Fruit fly (Drosophila melanogaster) whole organism, adult: ENCODE data around the gene tai.

Experiments
- CG11617 ChIP-seq: fragments of 200-800 bp; sonication (Bioruptor generic); optimal IDR thresholded peaks from 2 replicates; lab custom pipeline; 2017; ENCODE audit warnings: mild to moderate bottlenecking, missing biosample characterization, missing genetic modification reagents, missing genetic modification characterization
- CG14711 ChIP-seq: fragments of 200-800 bp; sonication (Bioruptor generic); optimal IDR thresholded peaks from 2 replicates; lab custom pipeline; 2018; ENCODE audit warnings: missing biosample characterization, mild to moderate bottlenecking, missing genetic modification characterization, moderate library complexity
- CG33017 ChIP-seq: fragments of 200-800 bp; sonication (Bioruptor generic); optimal IDR thresholded peaks from 2 replicates; lab custom pipeline; 2018; ENCODE audit warnings: missing biosample characterization, mild to moderate bottlenecking, missing genetic modification characterization, moderate library complexity
- CG5204 ChIP-seq: fragments of 200-800 bp; sonication (Bioruptor generic); optimal IDR thresholded peaks from 2 replicates; lab custom pipeline; 2016; ENCODE audit warnings: missing biosample characterization, missing genetic modification characterization
- CG7045 ChIP-seq: fragments of 200-800 bp; sonication (Bioruptor generic); optimal IDR thresholded peaks from 2 replicates; lab custom pipeline; 2017; ENCODE audit warnings: missing biosample characterization, mild to moderate bottlenecking, missing genetic modification characterization
- CG7101 ChIP-seq: fragments of 200-800 bp; sonication (Bioruptor generic); optimal IDR thresholded peaks from 2 replicates; lab custom pipeline; 2018; ENCODE audit warnings: missing biosample characterization, mild to moderate bottlenecking, missing genetic modification characterization, moderate library complexity
- Clk ChIP-seq: fragments of 200-800 bp; sonication (Bioruptor generic); optimal IDR thresholded peaks from 2 replicates; lab custom pipeline; 2017; ENCODE audit warnings: missing biosample characterization, missing genetic modification characterization
- Crg-1 ChIP-seq: fragments of 200-800 bp; sonication (Bioruptor generic); optimal IDR thresholded peaks from 2 replicates; lab custom pipeline; 2016; ENCODE audit warnings: missing biosample characterization, missing genetic modification characterization
- Hr96 ChIP-seq: fragments of 200-800 bp; sonication (Bioruptor generic); optimal IDR thresholded peaks from 2 replicates; lab custom pipeline; 2016; ENCODE audit warnings: missing biosample characterization, missing genetic modification characterization
- cic ChIP-seq: fragments of 200-800 bp; sonication (Bioruptor generic); optimal IDR thresholded peaks from 2 replicates; lab custom pipeline; 2017; ENCODE audit warnings: missing biosample characterization, mild to moderate bottlenecking, missing genetic modification characterization, moderate library complexity
- kay ChIP-seq: fragments of 200-800 bp; sonication (Bioruptor generic); peaks from one replicate; lab custom pipeline; 2016; ENCODE audit warnings: missing biosample characterization, missing genetic modification characterization, borderline replicate concordance
- tj ChIP-seq: fragments of 200-800 bp; sonication (Bioruptor generic); optimal IDR thresholded peaks from 3 replicates; lab custom pipeline; 2017; ENCODE audit warnings: missing biosample characterization, mild to moderate bottlenecking, missing genetic modification characterization, moderate library complexity

- TF ChIP-seq Clk (GFP tag; lab: Kevin White, UChicago) (no peak), CG7045 (GFP tag; lab: Kevin White, UChicago) (no peak), cic (GFP tag; lab: Kevin White, UChicago) (no peak), CG33017 (tag; lab: Kevin White, UChicago) (no peak), CG5204 (no peak), CG11617 (GFP tag; lab: Kevin White, UChicago) (no peak), tj (no peak), Hr96 (GFP tag; lab: Kevin White, UChicago) (no peak), Crg-1 (GFP tag; lab: Kevin White, UChicago) (no peak), kay (GFP tag; lab: Kevin White, UChicago) (no peak), CG14711 (tag; lab: Kevin White, UChicago) (no peak), CG7101 (tag; lab: Kevin White, UChicago) (no peak)
Measured at dm6 chr2L:9192313-9192712, 25.7 kb downstream of the tai start.
